Worm (Caenorhabditis elegans): ENCODE results near the gene Y68A4B.3.

Gene Y68A4B.3

DNA sequence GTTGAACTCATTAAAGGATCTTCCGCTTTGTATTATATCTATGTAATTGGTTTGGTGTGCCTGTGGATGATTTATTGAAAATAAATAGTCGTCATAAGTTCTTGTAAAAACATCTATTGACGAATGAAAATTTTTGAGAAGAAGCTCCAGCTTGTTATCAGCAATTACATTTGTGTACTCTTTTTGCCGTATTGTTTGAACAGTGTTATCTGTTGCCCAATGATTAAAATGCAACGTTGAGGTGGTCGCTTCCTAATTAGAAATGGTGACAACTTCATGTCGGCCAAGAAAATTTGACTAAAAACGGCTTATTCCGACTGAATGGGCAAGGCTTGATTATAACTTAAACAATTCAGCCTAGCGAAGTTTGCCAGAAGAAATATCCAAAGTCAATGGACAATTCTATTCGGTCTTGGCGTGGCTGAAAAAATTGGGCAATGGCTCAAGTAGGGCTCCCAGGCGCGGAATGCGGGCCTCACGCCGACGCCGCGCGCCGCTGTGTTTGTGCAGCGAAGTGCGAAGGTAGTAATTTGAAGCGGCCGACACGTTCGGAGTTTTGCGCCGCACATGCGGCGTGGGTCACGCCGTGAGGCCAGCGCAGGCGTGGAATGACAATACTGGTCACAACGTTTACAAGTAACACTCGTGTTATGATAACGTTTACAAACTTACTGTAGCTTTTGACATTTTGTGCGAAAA is 1.7 kb downstream of the Y68A4B.3 start:
- peak; percentile 73 for TF ChIP-seq elt-2 (tag; optimal IDR thresholded peaks at IDR 0.05)
- TF ChIP-seq isw-1 (GFP tag; IDR thresholded peaks at IDR 0.05): no peak
- TF ChIP-seq mdl-1 (tag; optimal IDR thresholded peaks at IDR 0.05): no peak
- no peak for TF ChIP-seq C34B4.2 (tag; optimal IDR thresholded peaks at IDR 0.05)

DNA sequence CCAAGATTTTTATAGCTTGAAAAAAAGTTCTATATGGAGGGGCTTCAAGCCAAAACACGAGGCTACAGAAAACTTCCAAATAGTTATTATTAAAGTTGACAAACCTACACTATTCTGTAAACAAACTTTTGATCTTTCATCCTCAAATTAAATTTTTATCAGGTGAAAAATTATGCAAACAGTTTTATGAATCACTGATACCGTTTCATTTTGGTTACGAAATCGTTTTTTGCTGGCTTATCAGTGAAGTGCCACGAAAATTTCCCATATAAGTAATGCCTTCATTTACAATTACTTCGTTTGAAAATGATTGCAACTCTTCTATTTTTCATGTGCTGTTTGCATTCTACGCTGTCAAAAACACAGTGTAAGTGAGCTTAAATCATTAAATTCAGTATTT is 3.7 kb downstream of the Y68A4B.3 start, which contains the start of gene T19C9.8:
Gene T19C9.8, plus strand, starts transcription at position 299 of the 400 bp plus-strand sequence.
- no peak for TF ChIP-seq ceh-82 (tag; optimal IDR thresholded peaks at IDR 0.05)
- TF ChIP-seq nhr-77 (tag; optimal IDR thresholded peaks at IDR 0.05): no peak
- TF ChIP-seq elt-2 (tag; optimal IDR thresholded peaks at IDR 0.05): peak; percentile 94
- TF ChIP-seq unc-98 (GFP tag; IDR thresholded peaks at IDR 0.05): no peak
- no peak for TF ChIP-seq skn-1 (tag; optimal IDR thresholded peaks at IDR 0.05)
- no peak for TF ChIP-seq grh-1 (GFP tag; IDR thresholded peaks at IDR 0.05)
- no peak for TF ChIP-seq sptf-1 (tag; optimal IDR thresholded peaks at IDR 0.05)
- TF ChIP-seq mdl-1 (tag; optimal IDR thresholded peaks at IDR 0.05): no peak
- TF ChIP-seq hlh-4 (tag; optimal IDR thresholded peaks at IDR 0.05): no peak
- TF ChIP-seq pag-3 (tag; optimal IDR thresholded peaks at IDR 0.05; ENCODE audit: borderline replicate concordance, insufficient read depth): no peak
- TF ChIP-seq nhr-19 (GFP tag; conservative IDR thresholded peaks at IDR 0.05): no peak
- peak; percentile 1 for TF ChIP-seq pqm-1 (tag; optimal IDR thresholded peaks at IDR 0.05)
- peak; percentile 12 for TF ChIP-seq jun-1 (tag; optimal IDR thresholded peaks at IDR 0.05)
- no peak for TF ChIP-seq mab-9 (GFP tag; IDR thresholded peaks at IDR 0.05)
- no peak for TF ChIP-seq lin-15B (tag; optimal IDR thresholded peaks at IDR 0.05)
- no peak for TF ChIP-seq lin-39 (tag; optimal IDR thresholded peaks at IDR 0.05)
- no peak for TF ChIP-seq nhr-12 (tag; optimal IDR thresholded peaks at IDR 0.05)
- TF ChIP-seq lin-35 (GFP tag; optimal IDR thresholded peaks at IDR 0.05): peak in 1 of 2 experiments; percentile 2
- no peak for TF ChIP-seq elt-3 (tag; optimal IDR thresholded peaks at IDR 0.05)
- TF ChIP-seq hlh-17 (GFP tag; optimal IDR thresholded peaks at IDR 0.05; ENCODE audit: borderline replicate concordance): no peak
- TF ChIP-seq irx-1 (tag; optimal IDR thresholded peaks at IDR 0.05): no peak
- TF ChIP-seq sup-37 (GFP tag; optimal IDR thresholded peaks at IDR 0.05): no peak
- no peak for TF ChIP-seq egl-13 (tag; optimal IDR thresholded peaks at IDR 0.05)
- TF ChIP-seq nhr-237 (tag; optimal IDR thresholded peaks at IDR 0.05): no peak
- no peak for TF ChIP-seq nhr-76 (tag; optimal IDR thresholded peaks at IDR 0.05)
- TF ChIP-seq swsn-7 (tag; optimal IDR thresholded peaks at IDR 0.05): no peak
- TF ChIP-seq isw-1 (GFP tag; IDR thresholded peaks at IDR 0.05): no peak
- TF ChIP-seq aly-2 (tag; optimal IDR thresholded peaks at IDR 0.05): no peak
- TF ChIP-seq fkh-4 (tag; optimal IDR thresholded peaks at IDR 0.05; ENCODE audit: borderline replicate concordance): no peak
- peak; percentile 17 for TF ChIP-seq lin-14 (GFP tag; optimal IDR thresholded peaks at IDR 0.05)
- TF ChIP-seq dsc-1 (tag; optimal IDR thresholded peaks at IDR 0.05): no peak
- no peak for TF ChIP-seq C34B4.2 (tag; optimal IDR thresholded peaks at IDR 0.05)
- no peak for TF ChIP-seq nhr-20 (tag; optimal IDR thresholded peaks at IDR 0.05)
- TF ChIP-seq nhr-47 (tag; optimal IDR thresholded peaks at IDR 0.05): no peak

DNA sequence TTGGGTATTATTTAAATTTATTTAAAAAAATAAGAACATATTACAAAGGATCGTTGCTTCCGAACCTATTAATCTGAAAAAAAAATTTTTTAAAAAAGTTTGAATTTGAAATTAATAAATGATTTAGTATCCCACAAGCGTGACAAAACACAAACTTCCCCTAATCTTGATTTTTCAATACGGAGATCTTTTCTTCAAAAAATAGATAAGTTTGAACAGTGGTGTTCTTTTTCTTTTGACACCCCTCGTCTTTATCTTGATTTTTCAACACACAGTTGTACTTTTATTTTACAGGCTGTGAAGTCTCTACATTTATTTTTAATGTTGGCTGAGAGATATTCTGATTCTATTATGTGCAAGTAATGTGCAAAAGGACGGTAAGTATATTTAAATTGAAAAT is 6.1 kb downstream of the Y68A4B.3 start, which contains the start of gene T19C9.10:
Gene T19C9.10, plus strand, starts transcription at position 248 of the 400 bp plus-strand sequence.
- TF ChIP-seq mdl-1 (tag; optimal IDR thresholded peaks at IDR 0.05) (no peak), nhr-85 (tag) (peak; percentile 28), lin-14 (GFP tag; optimal IDR thresholded peaks at IDR 0.05) (peak; percentile 40)

ce11 chrV:17232403-17232802 is 10.0 kb downstream of the Y68A4B.3 start:
- TF ChIP-seq lir-3 (tag; optimal IDR thresholded peaks at IDR 0.05; ENCODE audit: poor library complexity): no peak
- TF ChIP-seq pag-3 (tag; optimal IDR thresholded peaks at IDR 0.05; ENCODE audit: borderline replicate concordance, insufficient read depth): no peak
- no peak for TF ChIP-seq dpl-1 (GFP tag; optimal IDR thresholded peaks at IDR 0.05)
- TF ChIP-seq ceh-82 (tag; optimal IDR thresholded peaks at IDR 0.05): no peak

All from whole organism, L1 larva.